Worm (Caenorhabditis elegans): Measurements from ENCODE around the gene twk-36.
A peak's percentile ranks its signal among the peaks of the same experiment; 100 is the strongest.

Gene twk-36

ce11 chrV:17732516-17732915 lies 14.3 kb downstream of the twk-36 start, which contains the start of gene twk-42:
Gene twk-42, minus strand, starts transcription at chrV:17732616.
- TF ChIP-seq ztf-1 (GFP tag; conservative IDR thresholded peaks at IDR 0.05) (no peak), peb-1 (tag; optimal IDR thresholded peaks at IDR 0.05) (no peak), nhr-25 (tag; optimal IDR thresholded peaks at IDR 0.05) (no peak), sma-3 (GFP tag; optimal IDR thresholded peaks at IDR 0.05) (no peak), nhr-21 (tag; optimal IDR thresholded peaks at IDR 0.05) (no peak), elt-1 (tag; optimal IDR thresholded peaks at IDR 0.05) (no peak), alr-1 (tag; optimal IDR thresholded peaks at IDR 0.05) (no peak), blmp-1 (tag; optimal IDR thresholded peaks at IDR 0.05; ENCODE audit: insufficient read depth) (no peak), ZK546.5 (tag; optimal IDR thresholded peaks at IDR 0.05) (no peak), lin-11 (tag; optimal IDR thresholded peaks at IDR 0.05) (no peak), ceh-16 (tag; optimal IDR thresholded peaks at IDR 0.05) (no peak), unc-39 (tag; optimal IDR thresholded peaks at IDR 0.05) (no peak), ztf-11 (tag; optimal IDR thresholded peaks at IDR 0.05) (no peak), skn-1 (tag; optimal IDR thresholded peaks at IDR 0.05) (no peak), elt-3 (tag; optimal IDR thresholded peaks at IDR 0.05) (no peak), nhr-11 (tag; optimal IDR thresholded peaks at IDR 0.05) (no peak), unc-62 (GFP tag; optimal IDR thresholded peaks at IDR 0.05) (no peak), zag-1 (tag; optimal IDR thresholded peaks at IDR 0.05) (no peak), lin-13 (GFP tag; optimal IDR thresholded peaks at IDR 0.05) (no peak), gmeb-1 (tag; optimal IDR thresholded peaks at IDR 0.05) (no peak)

- TF ChIP-seq nhr-129 (tag; optimal IDR thresholded peaks at IDR 0.05) (peak; percentile 8), alr-1 (tag; optimal IDR thresholded peaks at IDR 0.05) (no peak), ZK546.5 (tag; optimal IDR thresholded peaks at IDR 0.05) (no peak), nhr-12 (tag; optimal IDR thresholded peaks at IDR 0.05) (no peak), sma-9 (GFP tag; optimal IDR thresholded peaks at IDR 0.05) (peak; percentile 23), sma-9 (tag; optimal IDR thresholded peaks at IDR 0.05) (no peak), gmeb-1 (tag; optimal IDR thresholded peaks at IDR 0.05) (no peak), nhr-77 (tag; optimal IDR thresholded peaks at IDR 0.05) (no peak), unc-62 (GFP tag; optimal IDR thresholded peaks at IDR 0.05) (no peak), unc-39 (tag; optimal IDR thresholded peaks at IDR 0.05) (no peak), mab-5 (tag; optimal IDR thresholded peaks at IDR 0.05) (peak; percentile 37), dmd-4 (tag; optimal IDR thresholded peaks at IDR 0.05) (no peak)
Observed at ce11 chrV:17728757-17729156, 18.1 kb downstream of the twk-36 start.

- TF ChIP-seq elt-1 (tag; optimal IDR thresholded peaks at IDR 0.05): no peak
- no peak for TF ChIP-seq unc-39 (tag; optimal IDR thresholded peaks at IDR 0.05)
- TF ChIP-seq lin-11 (tag; optimal IDR thresholded peaks at IDR 0.05): no peak
- TF ChIP-seq nhr-10 (tag; optimal IDR thresholded peaks at IDR 0.05): no peak
- no peak for TF ChIP-seq ceh-82 (tag; optimal IDR thresholded peaks at IDR 0.05)
- no peak for TF ChIP-seq peb-1 (tag; optimal IDR thresholded peaks at IDR 0.05)
- TF ChIP-seq nhr-129 (tag; optimal IDR thresholded peaks at IDR 0.05): no peak
- TF ChIP-seq mab-5 (tag; optimal IDR thresholded peaks at IDR 0.05): no peak
- no peak for TF ChIP-seq aly-2 (tag; optimal IDR thresholded peaks at IDR 0.05)
- TF ChIP-seq ceh-16 (tag; optimal IDR thresholded peaks at IDR 0.05): no peak
- no peak for TF ChIP-seq gmeb-1 (tag; optimal IDR thresholded peaks at IDR 0.05)
- TF ChIP-seq nhr-23 (tag; optimal IDR thresholded peaks at IDR 0.05): no peak
- no peak for TF ChIP-seq R02D3.7 (tag; optimal IDR thresholded peaks at IDR 0.05)
- no peak for TF ChIP-seq elt-3 (tag; optimal IDR thresholded peaks at IDR 0.05)
Observed at ce11 chrV:17728336-17728735, 18.5 kb downstream of the twk-36 start.

DNA sequence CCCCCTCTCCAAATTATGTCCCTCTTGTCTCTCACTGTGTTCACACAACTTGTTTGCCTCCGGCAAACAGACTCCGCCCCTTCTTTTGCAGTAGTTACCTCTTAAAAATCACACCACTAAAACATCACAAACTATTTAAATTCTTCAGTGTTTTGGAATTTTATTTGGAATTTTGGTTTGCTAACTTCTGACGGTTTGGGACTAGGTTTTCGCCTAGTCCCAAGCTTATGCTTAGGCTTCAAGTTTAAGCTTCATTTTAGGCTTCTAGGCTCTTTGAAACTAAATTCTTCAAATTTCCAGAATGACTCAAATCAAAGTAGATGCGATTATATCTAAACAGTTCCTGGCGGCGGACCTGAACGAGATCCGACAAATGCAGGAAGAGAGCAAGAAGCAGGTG lies 22.2 kb downstream of the twk-36 start, which contains the start of gene fat-5:
Gene fat-5, plus strand, starts transcription at position 301 of the 400 bp plus-strand sequence.
- TF ChIP-seq unc-39 (tag; optimal IDR thresholded peaks at IDR 0.05) (no peak), Y55F3AM.14 (GFP tag; optimal IDR thresholded peaks at IDR 0.05) (no peak), ztf-1 (GFP tag; conservative IDR thresholded peaks at IDR 0.05) (no peak), nhr-12 (tag; optimal IDR thresholded peaks at IDR 0.05) (no peak), C34F6.9 (tag; optimal IDR thresholded peaks at IDR 0.05) (no peak), lin-39 (tag; optimal IDR thresholded peaks at IDR 0.05) (no peak), mdl-1 (tag; optimal IDR thresholded peaks at IDR 0.05) (no peak), snpc-4 (tag; optimal IDR thresholded peaks at IDR 0.05) (no peak), nhr-10 (tag; optimal IDR thresholded peaks at IDR 0.05) (no peak), nhr-6 (tag; optimal IDR thresholded peaks at IDR 0.05) (no peak), gmeb-1 (tag; optimal IDR thresholded peaks at IDR 0.05) (no peak), egl-27 (tag; optimal IDR thresholded peaks at IDR 0.05) (no peak), aly-2 (tag; optimal IDR thresholded peaks at IDR 0.05) (no peak), nhr-23 (tag; optimal IDR thresholded peaks at IDR 0.05) (no peak), ceh-82 (tag; optimal IDR thresholded peaks at IDR 0.05) (no peak), ZK546.5 (tag; optimal IDR thresholded peaks at IDR 0.05) (no peak), peb-1 (tag; optimal IDR thresholded peaks at IDR 0.05) (no peak), lin-13 (GFP tag; optimal IDR thresholded peaks at IDR 0.05) (no peak), crh-2 (tag; optimal IDR thresholded peaks at IDR 0.05) (no peak), alr-1 (tag; optimal IDR thresholded peaks at IDR 0.05) (no peak)
